Worm (Caenorhabditis elegans): ENCODE measurements around the gene C05G5.1.

The C05G5.1 gene

DNA sequence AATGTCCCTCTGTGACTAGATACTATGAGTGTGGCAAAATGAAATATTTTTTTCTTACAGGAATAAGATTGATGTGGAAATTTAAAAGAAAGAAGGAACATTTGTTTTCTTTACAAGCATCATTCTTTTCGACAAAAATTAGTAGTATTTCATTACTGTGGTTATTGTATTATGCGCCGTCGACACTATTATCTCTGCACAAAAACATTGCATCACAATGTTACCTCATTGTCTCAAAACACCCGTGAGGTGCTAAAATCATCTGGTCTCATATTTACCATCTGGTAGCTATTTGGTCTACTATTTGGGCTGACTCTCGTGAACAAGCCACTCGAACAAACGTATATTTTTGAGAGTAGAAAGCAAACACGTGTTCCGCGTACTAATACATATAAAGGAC, 19.6 kb upstream of the C05G5.1 start:
- no peak for TF ChIP-seq lim-7 (GFP tag; IDR thresholded peaks at IDR 0.05)
- TF ChIP-seq pqm-1 (tag; optimal IDR thresholded peaks at IDR 0.05): no peak
- TF ChIP-seq aha-1 (tag): no peak

DNA sequence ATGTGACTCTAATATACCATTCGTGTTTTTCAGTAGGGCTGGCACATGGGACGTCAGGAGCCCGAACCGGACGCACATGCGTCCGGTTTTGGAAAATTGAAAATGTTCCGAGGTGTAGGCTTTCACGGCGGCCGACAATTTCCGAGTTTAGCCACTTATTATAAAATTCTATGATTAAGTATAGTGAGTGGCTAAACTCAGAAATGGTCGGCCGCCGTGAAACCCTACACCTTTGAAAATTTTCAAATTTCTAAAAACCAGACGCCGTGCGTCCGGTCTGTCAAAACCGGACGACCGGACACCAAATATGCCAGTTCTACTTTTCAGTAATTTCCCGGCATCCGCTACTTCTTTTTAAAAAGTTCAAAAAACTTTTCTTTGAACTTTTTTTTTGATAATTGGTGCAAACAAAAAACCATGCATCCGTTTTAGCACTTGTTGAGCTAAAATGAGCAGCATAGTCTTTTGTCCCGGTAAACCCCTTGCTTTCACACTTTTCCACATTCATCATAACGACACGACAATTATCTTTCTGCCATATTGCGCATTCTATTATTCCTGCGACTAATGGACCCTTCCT, 17.8 kb upstream of the C05G5.1 start:
- no peak for TF ChIP-seq ceh-20 (GFP tag; IDR thresholded peaks at IDR 0.05)
- TF ChIP-seq unc-62 (GFP tag; optimal IDR thresholded peaks at IDR 0.05 in 1 of 2): peak in 1 of 2 experiments; percentile 91
- no peak for TF ChIP-seq unc-62 (tag; optimal IDR thresholded peaks at IDR 0.05)

- peak; percentile 37; the same call in 1 of the 2 replicates for TF ChIP-seq egl-43 (GFP tag; IDR thresholded peaks at IDR 0.05)
- no peak for TF ChIP-seq F44E2.7 (GFP tag; IDR thresholded peaks at IDR 0.05)
- TF ChIP-seq T26A8.4 (GFP tag; IDR thresholded peaks at IDR 0.05): peak; percentile 8; the same call in 1 of the 2 replicates
- peak; percentile 41 for TF ChIP-seq mes-2 (tag; optimal IDR thresholded peaks at IDR 0.05; ENCODE audit: poor library complexity, severe bottlenecking)
- TF ChIP-seq hmg-1.1 (GFP tag; IDR thresholded peaks at IDR 0.05): peak; percentile 35; the same call in 1 of the 2 replicates
- peak; percentile 69 for TF ChIP-seq set-16 (GFP tag; IDR thresholded peaks at IDR 0.05)
- TF ChIP-seq nhr-42 (GFP tag; IDR thresholded peaks at IDR 0.05): 0 out of 2 replicates have a peak, but pooled peaks have one; percentile 39
- TF ChIP-seq unc-130 (GFP tag; optimal IDR thresholded peaks at IDR 0.05): no peak
Measured at ce11 chrX:14756606-14757005, 16.7 kb upstream of the C05G5.1 start.

- no peak for TF ChIP-seq ctbp-1 (GFP tag; IDR thresholded peaks at IDR 0.05)
- peak; percentile 28 for TF ChIP-seq pqm-1 (tag; optimal IDR thresholded peaks at IDR 0.05)
- peak; percentile 19; the same call in 1 of the 2 replicates for TF ChIP-seq dmd-6 (GFP tag; IDR thresholded peaks at IDR 0.05)
- TF ChIP-seq dve-1 (tag; optimal IDR thresholded peaks at IDR 0.05; ENCODE audit: insufficient read depth): peak; percentile 15
- no peak for TF ChIP-seq lin-15B (tag; optimal IDR thresholded peaks at IDR 0.05)
Measured at ce11 chrX:14755847-14756246, 15.9 kb upstream of the C05G5.1 start.

DNA sequence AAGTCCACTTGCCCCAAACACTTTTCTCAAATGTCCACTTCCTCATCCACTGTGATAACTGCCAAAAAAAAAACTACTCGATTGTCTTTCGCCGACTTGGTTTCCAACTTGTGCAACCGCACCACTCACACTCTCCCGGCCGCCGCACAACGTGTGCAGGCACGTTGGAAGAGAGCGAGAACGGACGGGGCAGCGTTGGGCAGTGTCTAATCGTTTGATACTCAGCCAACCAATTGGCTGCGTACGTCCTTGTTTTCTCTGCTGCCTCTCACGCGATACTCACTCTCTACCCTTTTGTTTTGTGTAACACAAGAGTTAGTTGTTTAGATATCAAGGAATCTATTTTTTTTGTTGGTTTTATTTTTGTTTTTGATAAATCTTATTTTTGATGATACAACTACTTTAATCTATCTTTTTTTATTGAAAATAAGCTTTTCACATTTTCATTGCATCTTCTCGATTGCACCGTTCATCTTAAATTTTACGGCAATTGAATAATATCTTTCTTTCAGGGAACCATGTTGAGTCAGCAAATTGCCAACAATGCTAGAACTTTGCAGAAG, 13.7 kb upstream of the C05G5.1 start, which contains the start of gene sucl-1:
sucl-1 (plus strand) TSS at position 513 of the 563 bp plus-strand sequence.
- TF ChIP-seq arid-1 (GFP tag; conservative IDR thresholded peaks at IDR 0.05) (0 out of 2 replicates have a peak, but pooled peaks have one; percentile 43), D1046.2 (GFP tag; IDR thresholded peaks at IDR 0.05) (no peak), tag-97 (GFP tag; IDR thresholded peaks at IDR 0.05) (no peak), lin-1 (GFP tag; IDR thresholded peaks at IDR 0.05) (peak; percentile 83), lin-13 (GFP tag; optimal IDR thresholded peaks at IDR 0.05) (peak; percentile 91), duxl-1 (tag; optimal IDR thresholded peaks at IDR 0.05; ENCODE audit: poor library complexity) (peak; percentile 67), mep-1 (tag; optimal IDR thresholded peaks at IDR 0.05) (peak; percentile 96), ztf-11 (tag; optimal IDR thresholded peaks at IDR 0.05) (no peak), hlh-30 (tag; optimal IDR thresholded peaks at IDR 0.05; ENCODE audit: insufficient read depth) (peak; percentile 83), lin-29 (GFP tag; IDR thresholded peaks at IDR 0.05) (no peak), zfp-2 (tag; optimal IDR thresholded peaks at IDR 0.05) (no peak), set-16 (GFP tag; IDR thresholded peaks at IDR 0.05) (peak; percentile 66), egl-43 (GFP tag; IDR thresholded peaks at IDR 0.05) (peak; percentile 83), attf-4 (tag; optimal IDR thresholded peaks at IDR 0.05) (no peak), tra-1 (GFP tag; IDR thresholded peaks at IDR 0.05) (peak; percentile 84), daf-16 (GFP tag; optimal IDR thresholded peaks at IDR 0.05) (peak; percentile 33 to 92), daf-16 (tag; optimal IDR thresholded peaks at IDR 0.05) (peak; percentile 87), unc-39 (tag; optimal IDR thresholded peaks at IDR 0.05) (no peak), php-3 (GFP tag; IDR thresholded peaks at IDR 0.05) (peak; percentile 75), ama-1 (optimal IDR thresholded peaks at IDR 0.05) (no peak), F26F4.8 (GFP tag; conservative IDR thresholded peaks at IDR 0.05) (no peak), ztf-7 (tag; optimal IDR thresholded peaks at IDR 0.05) (no peak), jun-1 (tag; optimal IDR thresholded peaks at IDR 0.05) (no peak), ceh-62 (tag; optimal IDR thresholded peaks at IDR 0.05) (no peak), ZK546.5 (tag; optimal IDR thresholded peaks at IDR 0.05) (no peak), gei-8 (GFP tag; optimal IDR thresholded peaks at IDR 0.05) (no peak), cey-2 (tag; optimal IDR thresholded peaks at IDR 0.05; ENCODE audit: borderline replicate concordance, insufficient read depth) (no peak), unc-62 (GFP tag; optimal IDR thresholded peaks at IDR 0.05 in 1 of 2) (peak in 1 of 2 experiments; percentile 94), unc-62 (tag; optimal IDR thresholded peaks at IDR 0.05) (no peak), lim-7 (GFP tag; IDR thresholded peaks at IDR 0.05) (0 out of 2 replicates have a peak, but pooled peaks have one; percentile 46)
